Fruit fly (Drosophila melanogaster): Measurements from ENCODE around the gene EloA.

EloA gene

dm6 chr3R:23226521-23227039 lies 24.8 kb upstream of the EloA start, which contains the start of gene cnc (continued):
- TF ChIP-seq chif (GFP tag; optimal IDR thresholded peaks at IDR 0.05) (no peak), pzg (GFP tag; optimal IDR thresholded peaks at IDR 0.05) (no peak), ab (GFP tag; optimal IDR thresholded peaks at IDR 0.05) (no peak), ap (GFP tag; IDR thresholded peaks at IDR 0.05) (no peak), CG30020 (tag; optimal IDR thresholded peaks at IDR 0.05) (no peak), CG34224 (GFP tag; IDR thresholded peaks at IDR 0.05; ENCODE audit: partially characterized antibody) (peak; percentile 63; the same call in 2 of the 3 replicates), jigr1 (GFP tag; IDR thresholded peaks at IDR 0.05) (no peak), Med (GFP tag) (peak; percentile 88), CG14710 (tag; optimal IDR thresholded peaks at IDR 0.05) (no peak), HLH4C (GFP tag; IDR thresholded peaks at IDR 0.05; ENCODE audit: partially characterized antibody) (peak; percentile 7; the same call in 1 of the 3 replicates), Ptx1 (GFP tag; IDR thresholded peaks at IDR 0.05) (no peak), CG7556 (GFP tag; optimal IDR thresholded peaks at IDR 0.05) (no peak), dimm (GFP tag; IDR thresholded peaks at IDR 0.05) (no peak), Meics (GFP tag; optimal IDR thresholded peaks at IDR 0.05) (no peak), CG5180 (GFP tag; optimal IDR thresholded peaks at IDR 0.05) (peak; percentile 26), CG4617 (GFP tag; optimal IDR thresholded peaks at IDR 0.05; ENCODE audit: borderline replicate concordance) (no peak), CHES-1-like (GFP tag; optimal IDR thresholded peaks at IDR 0.05) (peak; percentile 51), CG17612 (GFP tag; IDR thresholded peaks at IDR 0.05) (no peak), Ssrp (tag; optimal IDR thresholded peaks at IDR 0.05) (no peak), CG1792 (GFP tag; optimal IDR thresholded peaks at IDR 0.05) (no peak), CG12071 (GFP tag; optimal IDR thresholded peaks at IDR 0.05) (peak; percentile 63), odd (GFP tag; optimal IDR thresholded peaks at IDR 0.05) (no peak), Gug (GFP tag; IDR thresholded peaks at IDR 0.05) (no peak), Taf1 (GFP tag; IDR thresholded peaks at IDR 0.05) (no peak), Max (GFP tag; optimal IDR thresholded peaks at IDR 0.05) (no peak), Chrac-16 (GFP tag; optimal IDR thresholded peaks at IDR 0.05) (no peak), Spps (tag; optimal IDR thresholded peaks at IDR 0.05) (no peak), CG43689 (GFP tag; IDR thresholded peaks at IDR 0.05) (no peak), H15 (GFP tag; IDR thresholded peaks at IDR 0.05) (no peak), ase (GFP tag; IDR thresholded peaks at IDR 0.05) (no peak), CG17385 (GFP tag; optimal IDR thresholded peaks at IDR 0.05) (peak; percentile 42), tio (GFP tag; optimal IDR thresholded peaks at IDR 0.05) (no peak), Elba2 (GFP tag; optimal IDR thresholded peaks at IDR 0.05) (no peak), CG2889 (GFP tag; IDR thresholded peaks at IDR 0.05) (no peak), phol (tag; optimal IDR thresholded peaks at IDR 0.05) (no peak), B-H2 (GFP tag; optimal IDR thresholded peaks at IDR 0.05) (peak; percentile 55), sna (GFP tag; IDR thresholded peaks at IDR 0.05; ENCODE audit: partially characterized antibody) (peak; percentile 59; the same call in 1 of the 2 replicates), Sox100B (GFP tag; optimal IDR thresholded peaks at IDR 0.05) (no peak), kah (GFP tag; optimal IDR thresholded peaks at IDR 0.05) (peak; percentile 36), lola (GFP tag; optimal IDR thresholded peaks at IDR 0.05) (no peak), ranshi (GFP tag; IDR thresholded peaks at IDR 0.05) (peak; percentile 23; the same call in 1 of the 2 replicates), Deaf1 (tag; optimal IDR thresholded peaks at IDR 0.05) (peak; percentile 76), Xrp1 (GFP tag; IDR thresholded peaks at IDR 0.05) (no peak), CG31224 (GFP tag; IDR thresholded peaks at IDR 0.05) (no peak), ftz-f1 (GFP tag; optimal IDR thresholded peaks at IDR 0.05) (peak; percentile 40), bab2 (GFP tag; optimal IDR thresholded peaks at IDR 0.05) (no peak), CG1832 (GFP tag; optimal IDR thresholded peaks at IDR 0.05) (peak; percentile 25), luna (GFP tag; optimal IDR thresholded peaks at IDR 0.05) (no peak), Atf3 (GFP tag; optimal IDR thresholded peaks at IDR 0.05) (no peak), Dfd (GFP tag; optimal IDR thresholded peaks at IDR 0.05) (no peak), CG10321 (GFP tag; IDR thresholded peaks at IDR 0.05) (no peak), Sin3A (optimal IDR thresholded peaks at IDR 0.05) (no peak)
